ENCODE assay signal across 6 worm cellular contexts in the genomic region with DNA sequence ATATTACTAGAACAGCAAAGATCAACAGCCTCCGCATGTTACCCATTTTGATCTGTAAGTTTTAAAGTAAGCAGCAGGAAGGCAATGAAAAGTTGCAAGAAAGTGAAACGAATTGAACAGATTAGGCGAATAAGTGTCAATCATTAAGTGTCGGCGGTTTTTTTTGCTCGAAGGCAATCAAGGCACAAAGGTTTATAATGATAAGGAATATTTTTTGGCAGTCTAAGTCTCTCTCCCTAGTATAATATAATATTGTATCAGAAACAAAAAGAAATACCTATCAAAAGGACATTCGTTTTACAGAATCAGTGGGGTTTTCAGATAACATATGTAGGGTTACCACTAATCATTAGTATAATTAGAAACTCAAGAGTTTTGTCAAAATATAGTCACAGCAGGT.
TF ChIP-seq lines count a peak whose summit lies in the region.

A gene (minus strand): TSS at position 52 of the 400 bp plus-strand sequence.

TF ChIP-seq in whole organism, L1 larva, 84 proteins besides CTCF, POLR2A, EP300 and RAD21:
- no peak for TF ChIP-seq fkh-4 (tag; optimal IDR thresholded peaks at IDR 0.05; lab: Kevin White, UChicago; ENCODE audit: borderline replicate concordance)
- TF ChIP-seq elt-2 (tag; optimal IDR thresholded peaks at IDR 0.05; lab: Kevin White, UChicago), result peak; percentile 53
- no peak for TF ChIP-seq Y116A8C.19 (tag; optimal IDR thresholded peaks at IDR 0.05; lab: Kevin White, UChicago; ENCODE audit: borderline replicate concordance)
TF ChIP-seq in whole organism, L1 larva: peak in this region for 1.

TF ChIP-seq in whole organism, L2 larva, 48 proteins besides CTCF, POLR2A, EP300 and RAD21:
- TF ChIP-seq fos-1 (tag; optimal IDR thresholded peaks at IDR 0.05; lab: Kevin White, UChicago) (peak; percentile 56), gmeb-1 (tag; optimal IDR thresholded peaks at IDR 0.05; lab: Kevin White, UChicago) (no peak)

TF ChIP-seq in whole organism, L3 larva, 47 proteins besides CTCF, POLR2A, EP300 and RAD21:
- peak; percentile 87 for TF ChIP-seq elt-2 (tag; optimal IDR thresholded peaks at IDR 0.05; lab: Kevin White, UChicago)
- peak; percentile 62 for TF ChIP-seq pqm-1 (tag; optimal IDR thresholded peaks at IDR 0.05; lab: Kevin White, UChicago)
- no peak for TF ChIP-seq nhr-76 (tag; optimal IDR thresholded peaks at IDR 0.05; lab: Kevin White, UChicago)
TF ChIP-seq in whole organism, L3 larva: peak in this region for 2.

TF ChIP-seq in whole organism, L4 larva, 104 proteins besides CTCF, POLR2A, EP300 and RAD21:
- TF ChIP-seq php-3 (GFP tag; IDR thresholded peaks at IDR 0.05; lab: Robert Waterston, UW), result peak; percentile 46; the same call in 1 of the 2 replicates
- peak; percentile 61 for TF ChIP-seq hlh-11 (tag; optimal IDR thresholded peaks at IDR 0.05; lab: Kevin White, UChicago)
- no peak for TF ChIP-seq Y48G9A.11 (GFP tag; IDR thresholded peaks at IDR 0.05; lab: Robert Waterston, UW)
- no peak for TF ChIP-seq dmd-8 (GFP tag; IDR thresholded peaks at IDR 0.05; lab: Robert Waterston, UW)
- TF ChIP-seq F44E2.7 (GFP tag; IDR thresholded peaks at IDR 0.05; lab: Robert Waterston, UW), result no peak
- TF ChIP-seq lin-1 (GFP tag; IDR thresholded peaks at IDR 0.05; lab: Robert Waterston, UW), result 0 out of 2 replicates have a peak, but pooled peaks have one; percentile 10
- TF ChIP-seq nhr-48 (tag; optimal IDR thresholded peaks at IDR 0.05; lab: Kevin White, UChicago), result peak; percentile 41
- peak; percentile 66 for TF ChIP-seq nhr-28 (tag; optimal IDR thresholded peaks at IDR 0.05; lab: Kevin White, UChicago)
- peak; percentile 43 for TF ChIP-seq pqm-1 (tag; optimal IDR thresholded peaks at IDR 0.05; lab: Kevin White, UChicago)
- TF ChIP-seq dmd-6 (GFP tag; IDR thresholded peaks at IDR 0.05; lab: Robert Waterston, UW), result peak; percentile 90
- peak; percentile 66; the same call in 1 of the 2 replicates for TF ChIP-seq tra-1 (GFP tag; IDR thresholded peaks at IDR 0.05; lab: Robert Waterston, UW)
- TF ChIP-seq lin-15B (tag; optimal IDR thresholded peaks at IDR 0.05; lab: Kevin White, UChicago), result no peak
- TF ChIP-seq daf-16 (GFP tag; optimal IDR thresholded peaks at IDR 0.05; lab: Kevin White, UChicago), result peak in 1 of 2 experiments; percentile 11
- peak; percentile 49 for TF ChIP-seq daf-16 (tag; optimal IDR thresholded peaks at IDR 0.05; lab: Kevin White, UChicago)
- peak; percentile 10 for TF ChIP-seq T20F7.1 (GFP tag; optimal IDR thresholded peaks at IDR 0.05; lab: Kevin White, UChicago)
- peak; percentile 74 for TF ChIP-seq dve-1 (tag; optimal IDR thresholded peaks at IDR 0.05; lab: Kevin White, UChicago; ENCODE audit: insufficient read depth)

TF ChIP-seq in whole organism, late embryonic, 69 proteins besides CTCF, POLR2A, EP300 and RAD21:
- TF ChIP-seq F13H6.1 (tag; optimal IDR thresholded peaks at IDR 0.05; lab: Kevin White, UChicago) (no peak), ceh-24 (tag; optimal IDR thresholded peaks at IDR 0.05; lab: Kevin White, UChicago) (no peak), elt-2 (tag; optimal IDR thresholded peaks at IDR 0.05; lab: Kevin White, UChicago) (peak; percentile 80)

TF ChIP-seq in whole organism, young adult, 124 proteins besides CTCF, POLR2A, EP300 and RAD21:
- TF ChIP-seq pbrm-1 (GFP tag; IDR thresholded peaks at IDR 0.05; lab: Robert Waterston, UW) (no peak), tbp1 (GFP tag; optimal IDR thresholded peaks at IDR 0.05; lab: Kevin White, UChicago) (peak; percentile 5), hmg-20 (GFP tag; IDR thresholded peaks at IDR 0.05; lab: Robert Waterston, UW) (no peak), Y79H2A.3 (GFP tag; conservative IDR thresholded peaks at IDR 0.05; lab: Robert Waterston, UW) (no peak), atf-7 (tag; optimal IDR thresholded peaks at IDR 0.05; lab: Kevin White, UChicago) (peak; percentile 26), nhr-80 (tag; optimal IDR thresholded peaks at IDR 0.05; lab: Kevin White, UChicago) (peak; percentile 94), mel-28 (tag; optimal IDR thresholded peaks at IDR 0.05; lab: Kevin White, UChicago; ENCODE audit: borderline replicate concordance) (no peak), lin-54 (GFP tag; optimal IDR thresholded peaks at IDR 0.05; lab: Kevin White, UChicago) (no peak)
TF ChIP-seq in whole organism, young adult: peak in this region for 3.
